Fruit fly (Drosophila melanogaster): ENCODE measurements around the gene CG17075.

Gene CG17075

DNA sequence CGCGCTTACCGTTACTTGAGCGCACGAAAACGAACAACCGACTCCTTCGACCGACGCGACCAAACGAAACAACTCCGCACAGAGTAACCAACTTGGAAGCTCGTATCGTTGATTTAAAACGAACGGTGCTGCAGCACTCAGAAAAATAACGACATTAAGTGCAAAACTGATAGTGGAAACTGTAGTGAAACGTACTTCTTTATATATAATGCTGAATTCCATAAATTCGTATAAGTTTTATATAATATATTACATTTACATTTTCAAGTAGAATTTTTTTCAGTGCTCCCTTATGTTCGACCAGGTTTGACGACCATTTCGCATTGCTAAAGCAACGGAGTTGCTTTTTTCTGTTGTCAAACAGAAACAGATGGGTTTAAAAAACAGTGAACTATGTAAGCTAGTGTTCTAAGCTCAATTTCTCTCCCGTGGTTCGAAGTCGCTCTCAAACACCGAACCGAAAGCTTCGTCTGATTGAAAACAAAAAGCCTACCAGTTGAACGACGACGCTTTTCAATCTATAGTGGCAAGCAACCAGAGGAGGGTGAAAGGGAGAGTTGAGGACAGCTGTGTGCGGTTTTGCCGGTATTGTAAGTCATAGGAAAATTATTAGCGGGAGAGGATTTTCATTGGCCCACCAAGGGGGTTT is at the start of gene CG17075:
Gene CG17075, minus strand, starts transcription at position 65 of the 649 bp plus-strand sequence.
- peak; percentile 72 for TF ChIP-seq fd59A (GFP tag; optimal IDR thresholded peaks at IDR 0.05)
- TF ChIP-seq fkh (GFP tag; optimal IDR thresholded peaks at IDR 0.05) = peak; percentile 67
- no peak for TF ChIP-seq vri (GFP tag; optimal IDR thresholded peaks at IDR 0.05)
- TF ChIP-seq Hr4 (GFP tag; optimal IDR thresholded peaks at IDR 0.05) = peak; percentile 95
- TF ChIP-seq fd85E (GFP tag; optimal IDR thresholded peaks at IDR 0.05) = peak; percentile 32
- TF ChIP-seq Ets96B (tag; optimal IDR thresholded peaks at IDR 0.05) = peak; percentile 87
- TF ChIP-seq CG16779 (tag; optimal IDR thresholded peaks at IDR 0.05) = peak; percentile 89
- peak; percentile 77 for TF ChIP-seq Sox14 (GFP tag; optimal IDR thresholded peaks at IDR 0.05)
- TF ChIP-seq CG10669 (GFP tag; optimal IDR thresholded peaks at IDR 0.05) = peak; percentile 80
- no peak for TF ChIP-seq pdm3 (GFP tag; optimal IDR thresholded peaks at IDR 0.05)
- peak; percentile 80 for TF ChIP-seq CG34406 (GFP tag; optimal IDR thresholded peaks at IDR 0.05)
- peak; percentile 46 for TF ChIP-seq Blimp-1 (GFP tag; optimal IDR thresholded peaks at IDR 0.05)
- peak; percentile 87 for TF ChIP-seq CG10631 (GFP tag; optimal IDR thresholded peaks at IDR 0.05)
- peak; percentile 82 for TF ChIP-seq CG6792 (GFP tag; optimal IDR thresholded peaks at IDR 0.05)
- TF ChIP-seq Ets21C (GFP tag; optimal IDR thresholded peaks at IDR 0.05) = no peak
- TF ChIP-seq dac (GFP tag; optimal IDR thresholded peaks at IDR 0.05) = peak; percentile 90
- peak; percentile 96 for TF ChIP-seq CG32006 (GFP tag; optimal IDR thresholded peaks at IDR 0.05)
- TF ChIP-seq ss (GFP tag; optimal IDR thresholded peaks at IDR 0.05) = peak; percentile 73 to 82
- peak; percentile 89 for TF ChIP-seq achi (GFP tag; optimal IDR thresholded peaks at IDR 0.05)
- TF ChIP-seq CG11294 (GFP tag; IDR thresholded peaks at IDR 0.05) = peak; percentile 83
- peak; percentile 74 for TF ChIP-seq CG1621 (tag; optimal IDR thresholded peaks at IDR 0.05)
- TF ChIP-seq CG8632 (GFP tag; optimal IDR thresholded peaks at IDR 0.05) = peak; percentile 78
- peak; percentile 65 for TF ChIP-seq Sox15 (GFP tag; optimal IDR thresholded peaks at IDR 0.05)
- TF ChIP-seq CG11762 (GFP tag; optimal IDR thresholded peaks at IDR 0.05; ENCODE audit: insufficient read depth) = peak; percentile 82
- TF ChIP-seq OdsH (GFP tag; optimal IDR thresholded peaks at IDR 0.05) = peak; percentile 92
- no peak for TF ChIP-seq Sox102F (GFP tag; optimal IDR thresholded peaks at IDR 0.05)
- TF ChIP-seq Eip78C (GFP tag) = peak; percentile 95
- TF ChIP-seq Eip93F (GFP tag; optimal IDR thresholded peaks at IDR 0.05) = no peak
- TF ChIP-seq svp (GFP tag) = no peak
- no peak for TF ChIP-seq CG6854 (GFP tag; optimal IDR thresholded peaks at IDR 0.05)
- peak; percentile 97 for TF ChIP-seq eg (GFP tag; IDR thresholded peaks at IDR 0.05)
- peak; percentile 61 for TF ChIP-seq Hr39 (GFP tag; optimal IDR thresholded peaks at IDR 0.05)
- TF ChIP-seq spab (GFP tag; optimal IDR thresholded peaks at IDR 0.05) = no peak
- peak; percentile 34 for TF ChIP-seq CG9139 (GFP tag; optimal IDR thresholded peaks at IDR 0.05)
- peak; percentile 97 for TF ChIP-seq CG8119 (GFP tag; IDR thresholded peaks at IDR 0.05)
- no peak for TF ChIP-seq Smox (GFP tag; optimal IDR thresholded peaks at IDR 0.05)
- peak; percentile 69 for TF ChIP-seq CG31627 (GFP tag; optimal IDR thresholded peaks at IDR 0.05)
- TF ChIP-seq esn (GFP tag; optimal IDR thresholded peaks at IDR 0.05) = peak; percentile 88
- peak; percentile 90 for TF ChIP-seq Eip75B (GFP tag; optimal IDR thresholded peaks at IDR 0.05)
- TF ChIP-seq CG6808 (GFP tag; optimal IDR thresholded peaks at IDR 0.05) = peak; percentile 71
- peak; percentile 89 for TF ChIP-seq Lpt (GFP tag; optimal IDR thresholded peaks at IDR 0.05)
- peak; percentile 90 for TF ChIP-seq CG3919 (GFP tag; optimal IDR thresholded peaks at IDR 0.05)
- peak; percentile 93 for TF ChIP-seq CG6276 (GFP tag; optimal IDR thresholded peaks at IDR 0.05)
- peak; percentile 96 for TF ChIP-seq CG6163 (GFP tag; IDR thresholded peaks at IDR 0.05)
- peak; percentile 75 for TF ChIP-seq lz (GFP tag; optimal IDR thresholded peaks at IDR 0.05)
- no peak for TF ChIP-seq Met (GFP tag; optimal IDR thresholded peaks at IDR 0.05)
- TF ChIP-seq salr (GFP tag; optimal IDR thresholded peaks at IDR 0.05) = peak; percentile 58 to 83
- peak; percentile 93 for TF ChIP-seq net (GFP tag; optimal IDR thresholded peaks at IDR 0.05)
- peak; percentile 61 for TF ChIP-seq CG11902 (GFP tag; optimal IDR thresholded peaks at IDR 0.05)
- peak; percentile 86 for TF ChIP-seq acj6 (GFP tag; optimal IDR thresholded peaks at IDR 0.05)
- peak; percentile 77 for TF ChIP-seq cyc (GFP tag; optimal IDR thresholded peaks at IDR 0.05)
